Worm (Caenorhabditis elegans): ENCODE results near the gene mett-10.

mett-10 gene

DNA sequence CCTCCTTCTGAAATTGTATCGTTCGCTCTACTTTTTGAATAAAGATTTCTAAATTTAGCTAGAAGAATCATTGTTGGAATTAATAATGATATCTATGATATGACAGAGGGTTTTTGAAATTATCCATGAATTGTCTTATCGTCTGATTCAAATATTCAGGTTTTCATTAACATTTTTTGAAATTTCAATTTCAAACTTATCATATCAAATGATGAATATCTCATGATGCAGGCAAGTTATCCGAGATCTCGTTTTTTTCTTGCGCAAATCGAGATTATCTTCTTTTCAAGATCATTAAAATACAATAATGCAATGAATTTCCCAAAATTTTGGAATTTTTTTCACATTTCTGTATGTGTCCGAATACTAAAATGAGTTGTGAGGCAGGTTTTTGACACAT, 16.9 kb upstream of the mett-10 start, which contains the start of gene spop-1:
Gene spop-1 (minus strand): TSS at position 101 of the 400 bp plus-strand sequence.
- TF ChIP-seq sea-1 (GFP tag; conservative IDR thresholded peaks at IDR 0.05) (no peak), tra-4 (tag; optimal IDR thresholded peaks at IDR 0.05) (no peak), ama-1 (optimal IDR thresholded peaks at IDR 0.05) (no peak), ceh-36 (tag; optimal IDR thresholded peaks at IDR 0.05) (no peak), F13C5.2 (tag; optimal IDR thresholded peaks at IDR 0.05) (no peak)

DNA sequence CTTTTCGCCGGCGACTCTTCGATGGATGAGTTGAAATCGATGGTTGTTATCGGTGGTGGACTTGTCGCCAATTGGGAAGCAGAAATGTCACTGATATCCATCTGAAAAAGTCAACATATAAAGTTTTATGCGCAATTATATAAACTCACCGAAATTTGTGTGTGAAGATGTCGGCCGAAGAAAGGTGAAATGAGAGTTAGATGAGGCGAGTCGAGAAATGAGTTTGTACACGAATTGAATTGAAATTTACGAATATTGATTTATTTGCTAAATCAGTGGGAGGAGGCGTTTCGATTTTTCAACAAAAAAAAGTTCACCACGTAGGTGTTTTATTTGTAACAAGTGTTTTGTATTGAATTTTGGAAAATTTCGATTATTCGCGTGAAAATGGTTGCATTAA, 13.5 kb upstream of the mett-10 start, which contains the start of gene kel-10:
Gene kel-10 (minus strand): TSS at position 101 of the 400 bp plus-strand sequence.
- TF ChIP-seq tbx-11 (GFP tag; IDR thresholded peaks at IDR 0.05): no peak
- no peak for TF ChIP-seq aly-1 (tag; optimal IDR thresholded peaks at IDR 0.05)
- TF ChIP-seq tra-4 (tag; optimal IDR thresholded peaks at IDR 0.05): no peak
- no peak for TF ChIP-seq B0310.2 (tag; optimal IDR thresholded peaks at IDR 0.05)
- TF ChIP-seq scrt-1 (GFP tag; IDR thresholded peaks at IDR 0.05): no peak
- TF ChIP-seq ets-7 (tag; optimal IDR thresholded peaks at IDR 0.05): no peak
- no peak for TF ChIP-seq hmg-4 (GFP tag; optimal IDR thresholded peaks at IDR 0.05)
- no peak for TF ChIP-seq tbx-37 (GFP tag; conservative IDR thresholded peaks at IDR 0.05)
- TF ChIP-seq hnd-1 (tag; optimal IDR thresholded peaks at IDR 0.05): no peak
- no peak for TF ChIP-seq sea-1 (GFP tag; conservative IDR thresholded peaks at IDR 0.05)
- no peak for TF ChIP-seq ama-1 (optimal IDR thresholded peaks at IDR 0.05)
- no peak for TF ChIP-seq hmbx-1 (tag; optimal IDR thresholded peaks at IDR 0.05)
- no peak for TF ChIP-seq pes-1 (GFP tag; IDR thresholded peaks at IDR 0.05)
- TF ChIP-seq ceh-36 (tag; optimal IDR thresholded peaks at IDR 0.05): no peak
- TF ChIP-seq F13C5.2 (tag; optimal IDR thresholded peaks at IDR 0.05): no peak
- TF ChIP-seq ceh-13 (GFP tag; optimal IDR thresholded peaks at IDR 0.05): no peak
- TF ChIP-seq flt-1 (GFP tag; IDR thresholded peaks at IDR 0.05): no peak

DNA sequence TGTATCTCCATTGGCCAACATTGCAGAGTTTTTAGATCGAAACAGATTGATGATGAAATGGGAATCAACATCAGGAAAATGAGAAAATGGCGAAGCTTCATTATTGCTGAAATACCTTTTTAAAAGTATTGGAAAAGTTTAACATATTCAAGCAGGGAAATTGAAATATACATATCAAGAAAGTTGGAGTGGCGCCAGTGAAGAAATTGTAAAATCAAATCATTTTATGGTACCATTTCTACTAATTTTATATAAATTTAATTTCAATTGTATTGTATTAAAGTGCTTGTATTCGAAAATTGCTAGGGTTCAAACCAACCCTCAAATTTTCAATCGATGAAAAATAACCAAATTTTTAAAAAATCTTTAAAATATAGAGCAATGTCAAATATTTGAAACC, 8.4 kb upstream of the mett-10 start, which contains the start of gene srt-55:
Gene srt-55 (minus strand): TSS at position 101 of the 400 bp plus-strand sequence.
- TF ChIP-seq ets-7 (tag; optimal IDR thresholded peaks at IDR 0.05): no peak
- TF ChIP-seq ama-1 (optimal IDR thresholded peaks at IDR 0.05): no peak
- TF ChIP-seq flt-1 (GFP tag; IDR thresholded peaks at IDR 0.05): no peak
- no peak for TF ChIP-seq pes-1 (GFP tag; IDR thresholded peaks at IDR 0.05)
- no peak for TF ChIP-seq sea-1 (GFP tag; conservative IDR thresholded peaks at IDR 0.05)
- no peak for TF ChIP-seq tbx-37 (GFP tag; conservative IDR thresholded peaks at IDR 0.05)
- no peak for TF ChIP-seq F13C5.2 (tag; optimal IDR thresholded peaks at IDR 0.05)
- no peak for TF ChIP-seq tbx-11 (GFP tag; IDR thresholded peaks at IDR 0.05)
- TF ChIP-seq tra-4 (tag; optimal IDR thresholded peaks at IDR 0.05): no peak
- TF ChIP-seq hmg-4 (GFP tag; optimal IDR thresholded peaks at IDR 0.05): no peak
- no peak for TF ChIP-seq hnd-1 (tag; optimal IDR thresholded peaks at IDR 0.05)
- TF ChIP-seq scrt-1 (GFP tag; IDR thresholded peaks at IDR 0.05): no peak
- TF ChIP-seq ceh-36 (tag; optimal IDR thresholded peaks at IDR 0.05): no peak
- TF ChIP-seq aly-1 (tag; optimal IDR thresholded peaks at IDR 0.05): no peak

DNA sequence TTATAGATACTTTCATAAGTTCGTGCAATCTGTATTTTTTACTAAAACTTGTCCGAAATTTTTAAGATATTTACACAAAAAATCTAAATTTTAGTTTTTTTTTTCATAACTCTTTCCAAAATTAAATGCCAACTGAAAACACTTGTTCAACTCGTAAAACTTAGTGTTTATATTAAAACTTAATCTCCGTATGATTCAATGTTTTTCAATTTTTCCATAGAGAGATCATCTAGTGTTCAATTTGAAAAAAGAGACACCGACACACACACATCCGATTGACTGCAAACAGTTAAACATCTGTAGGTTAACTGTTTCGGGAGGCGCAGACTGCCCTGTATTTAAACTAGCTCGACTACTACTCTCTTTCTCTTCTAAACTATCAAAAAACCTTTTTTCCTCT, 5.8 kb upstream of the mett-10 start, which contains the start of gene T16H12.9:
Gene T16H12.9 (plus strand): TSS at position 301 of the 400 bp plus-strand sequence.
- no peak for TF ChIP-seq tbx-37 (GFP tag; conservative IDR thresholded peaks at IDR 0.05)
- TF ChIP-seq hmbx-1 (tag; optimal IDR thresholded peaks at IDR 0.05): no peak
- no peak for TF ChIP-seq ets-7 (tag; optimal IDR thresholded peaks at IDR 0.05)
- no peak for TF ChIP-seq B0310.2 (tag; optimal IDR thresholded peaks at IDR 0.05)
- no peak for TF ChIP-seq tbx-11 (GFP tag; IDR thresholded peaks at IDR 0.05)
- no peak for TF ChIP-seq ceh-13 (GFP tag; optimal IDR thresholded peaks at IDR 0.05)
- TF ChIP-seq tra-4 (tag; optimal IDR thresholded peaks at IDR 0.05): no peak
- TF ChIP-seq ama-1 (optimal IDR thresholded peaks at IDR 0.05): no peak
- no peak for TF ChIP-seq sea-1 (GFP tag; conservative IDR thresholded peaks at IDR 0.05)

DNA sequence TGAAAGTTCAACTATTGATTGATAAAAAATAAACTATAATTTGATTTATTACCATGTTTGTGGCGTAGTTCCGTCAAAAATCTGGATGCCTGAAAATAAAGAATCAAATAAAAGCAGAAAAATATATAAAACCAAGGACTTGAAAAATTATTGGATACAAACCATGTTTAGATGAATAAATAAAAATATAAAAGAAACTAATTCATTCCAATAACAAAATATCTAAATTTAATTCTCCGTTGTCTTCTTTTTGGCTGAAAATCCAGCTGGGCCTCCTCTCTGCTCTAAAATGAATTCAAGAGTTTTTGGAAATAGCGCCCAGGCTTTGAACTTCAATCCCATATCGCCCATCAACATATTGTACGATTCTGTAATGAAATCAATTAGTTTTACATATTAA, 1.9 kb upstream of the mett-10 start, which contains the start of gene vps-29:
Gene vps-29 (minus strand): TSS at position 101 of the 400 bp plus-strand sequence.
- TF ChIP-seq ets-7 (tag; optimal IDR thresholded peaks at IDR 0.05) (no peak), B0310.2 (tag; optimal IDR thresholded peaks at IDR 0.05) (no peak)

DNA sequence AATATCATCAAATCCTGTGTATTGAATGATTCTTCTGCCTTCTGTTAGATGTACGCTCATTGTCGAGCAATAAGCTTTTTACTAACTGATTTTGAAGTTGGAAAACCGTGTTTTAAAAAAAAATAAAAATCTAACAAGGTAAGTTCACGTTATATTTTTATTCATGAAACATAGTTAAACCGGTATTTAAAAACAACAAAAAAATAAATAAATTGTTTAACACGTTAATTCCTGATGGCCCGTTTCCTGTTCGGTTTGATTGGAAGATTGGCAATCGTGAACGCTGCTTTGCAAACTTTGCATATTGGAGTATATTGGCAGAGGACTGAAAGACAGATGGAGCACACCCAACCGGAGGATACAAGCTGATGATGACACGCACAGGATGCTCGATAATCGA, 4.0 kb downstream of the mett-10 start, which contains the start of gene ZK1128.3:
Gene ZK1128.3 (minus strand): TSS at position 101 of the 400 bp plus-strand sequence.
- TF ChIP-seq hmg-4 (GFP tag; optimal IDR thresholded peaks at IDR 0.05) (no peak), flt-1 (GFP tag; IDR thresholded peaks at IDR 0.05) (no peak), ceh-13 (GFP tag; optimal IDR thresholded peaks at IDR 0.05) (no peak)

DNA sequence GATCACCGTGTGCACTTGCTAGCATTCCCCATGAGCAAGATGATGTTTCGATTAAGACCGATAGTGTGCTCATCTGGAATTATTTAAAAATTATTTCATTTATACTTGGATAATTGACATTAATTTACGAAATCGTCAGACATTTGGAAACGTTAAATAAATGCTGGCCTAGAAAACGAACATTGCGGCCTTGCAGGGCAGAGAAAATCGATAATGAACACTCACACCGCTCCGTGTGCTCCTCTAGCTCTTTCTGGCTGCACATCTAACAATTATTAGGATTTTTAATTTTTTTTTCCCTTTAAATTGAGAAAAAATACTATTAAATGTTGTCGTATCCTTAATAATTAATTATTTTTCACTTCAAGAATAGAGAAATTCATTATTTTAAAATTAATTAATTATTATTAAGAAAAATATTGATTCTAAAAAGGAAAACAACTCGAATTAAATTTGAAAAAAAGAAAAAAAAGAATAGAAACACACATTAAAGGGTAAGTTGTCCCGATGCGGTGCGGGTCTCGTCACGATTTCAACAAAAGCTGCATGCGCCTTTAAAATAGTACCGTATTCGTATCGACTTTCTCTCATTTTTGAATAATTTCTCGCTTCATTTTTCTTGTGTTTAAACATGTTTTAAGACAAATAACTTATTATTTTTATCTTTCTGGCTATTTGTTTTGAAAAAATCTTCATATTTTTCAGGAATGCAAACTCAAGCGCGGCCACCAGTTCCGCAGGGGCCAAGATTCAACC, 5.4 kb downstream of the mett-10 start, which contains the start of the genes gtf-2H3 and ham-3:
Gene gtf-2H3 (minus strand): TSS at position 73 of the 756 bp plus-strand sequence.
Gene ham-3 (plus strand): TSS at position 706 of the 756 bp plus-strand sequence.
- TF ChIP-seq scrt-1 (GFP tag; IDR thresholded peaks at IDR 0.05): no peak
- 0 out of 2 replicates have a peak, but pooled peaks have one; percentile 48 for TF ChIP-seq pes-1 (GFP tag; IDR thresholded peaks at IDR 0.05)

DNA sequence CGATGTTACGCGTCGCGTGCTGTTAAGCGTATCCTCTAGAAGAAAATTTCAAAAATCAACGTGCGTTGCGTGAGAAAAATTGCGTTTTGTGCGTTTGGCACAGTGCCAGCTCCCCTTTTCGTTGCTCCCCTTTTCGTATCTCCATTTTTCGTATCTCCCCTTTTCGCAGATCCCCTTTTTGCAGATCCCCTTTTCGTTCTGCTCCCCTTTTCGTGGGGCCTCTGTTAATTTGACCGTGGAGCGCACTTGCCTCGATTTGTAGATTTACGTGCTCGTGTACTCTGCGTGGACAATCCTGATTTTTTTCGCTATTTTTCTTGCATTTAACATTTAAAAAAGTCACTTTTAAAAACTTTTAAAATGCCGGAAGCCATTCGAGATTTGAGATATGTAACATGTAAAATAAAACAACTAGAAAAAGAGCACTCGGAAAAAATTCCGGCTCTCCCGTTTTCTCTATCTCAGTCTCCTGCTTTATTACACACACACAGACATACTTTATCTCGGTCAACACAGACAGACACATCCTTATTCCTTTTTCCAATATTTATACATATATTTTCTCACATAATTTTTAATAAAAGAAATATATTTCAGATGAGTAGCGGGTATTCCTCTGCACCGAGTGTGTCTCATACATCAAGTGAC, 8.9 kb downstream of the mett-10 start, which contains the start of gene ttll-4:
Gene ttll-4 (plus strand): TSS at position 598 of the 648 bp plus-strand sequence.
- TF ChIP-seq sea-1 (GFP tag; conservative IDR thresholded peaks at IDR 0.05): peak; percentile 79
- TF ChIP-seq ceh-36 (tag; optimal IDR thresholded peaks at IDR 0.05): no peak
- no peak for TF ChIP-seq ceh-13 (GFP tag; optimal IDR thresholded peaks at IDR 0.05)
- no peak for TF ChIP-seq hmbx-1 (tag; optimal IDR thresholded peaks at IDR 0.05)
- TF ChIP-seq tbx-37 (GFP tag; conservative IDR thresholded peaks at IDR 0.05): peak; percentile 59
- TF ChIP-seq ets-7 (tag; optimal IDR thresholded peaks at IDR 0.05): no peak
- TF ChIP-seq B0310.2 (tag; optimal IDR thresholded peaks at IDR 0.05): no peak
- peak; percentile 72 for TF ChIP-seq scrt-1 (GFP tag; IDR thresholded peaks at IDR 0.05)
- TF ChIP-seq tbx-11 (GFP tag; IDR thresholded peaks at IDR 0.05): peak; percentile 41; the same call in 1 of the 2 replicates
- TF ChIP-seq aly-1 (tag; optimal IDR thresholded peaks at IDR 0.05): no peak
- no peak for TF ChIP-seq ama-1 (optimal IDR thresholded peaks at IDR 0.05)
- TF ChIP-seq pes-1 (GFP tag; IDR thresholded peaks at IDR 0.05): peak; percentile 83
